Worm (Caenorhabditis elegans): ENCODE data around the gene Y40H7A.10.

Y40H7A.10 gene

ce11 chrIV:15210482-15210881, 4.9 kb downstream of the Y40H7A.10 start:
- TF ChIP-seq cog-1 (tag; optimal IDR thresholded peaks at IDR 0.05), result no peak
- TF ChIP-seq med-1 (GFP tag; optimal IDR thresholded peaks at IDR 0.05; ENCODE audit: insufficient read depth), result no peak
- no peak for TF ChIP-seq tab-1 (GFP tag; IDR thresholded peaks at IDR 0.05)
- TF ChIP-seq ref-1 (GFP tag; conservative IDR thresholded peaks at IDR 0.05), result no peak
- no peak for TF ChIP-seq T22C8.4 (GFP tag; IDR thresholded peaks at IDR 0.05)
- no peak for TF ChIP-seq klf-2 (GFP tag; conservative IDR thresholded peaks at IDR 0.05)
- TF ChIP-seq ztf-23 (GFP tag; IDR thresholded peaks at IDR 0.05), result no peak
- no peak for TF ChIP-seq ztf-29 (GFP tag; IDR thresholded peaks at IDR 0.05)
- no peak for TF ChIP-seq flt-1 (GFP tag; IDR thresholded peaks at IDR 0.05)

ce11 chrIV:15206649-15207048, 8.7 kb downstream of the Y40H7A.10 start:
- TF ChIP-seq ztf-23 (GFP tag; IDR thresholded peaks at IDR 0.05) (no peak), ztf-29 (GFP tag; IDR thresholded peaks at IDR 0.05) (no peak), med-1 (GFP tag; optimal IDR thresholded peaks at IDR 0.05; ENCODE audit: insufficient read depth) (no peak), cog-1 (tag; optimal IDR thresholded peaks at IDR 0.05) (no peak), flt-1 (GFP tag; IDR thresholded peaks at IDR 0.05) (no peak), klf-2 (GFP tag; conservative IDR thresholded peaks at IDR 0.05) (no peak), tab-1 (GFP tag; IDR thresholded peaks at IDR 0.05) (no peak), T22C8.4 (GFP tag; IDR thresholded peaks at IDR 0.05) (no peak), ref-1 (GFP tag; conservative IDR thresholded peaks at IDR 0.05) (no peak)

- TF ChIP-seq ztf-23 (GFP tag; IDR thresholded peaks at IDR 0.05) (no peak), ref-1 (GFP tag; conservative IDR thresholded peaks at IDR 0.05) (no peak), T22C8.4 (GFP tag; IDR thresholded peaks at IDR 0.05) (no peak), flt-1 (GFP tag; IDR thresholded peaks at IDR 0.05) (no peak), klf-2 (GFP tag; conservative IDR thresholded peaks at IDR 0.05) (no peak), ztf-29 (GFP tag; IDR thresholded peaks at IDR 0.05) (no peak), med-1 (GFP tag; optimal IDR thresholded peaks at IDR 0.05; ENCODE audit: insufficient read depth) (no peak), cog-1 (tag; optimal IDR thresholded peaks at IDR 0.05) (no peak), tab-1 (GFP tag; IDR thresholded peaks at IDR 0.05) (no peak)
These were observed 12.5 kb downstream of the Y40H7A.10 start, which contains the start of gene sra-30 for ce11 chrIV:15202923-15203322. sra-30 (minus strand) TSS chrIV:15203023.

ce11 chrIV:15189450-15189849, 25.9 kb downstream of the Y40H7A.10 start:
- TF ChIP-seq tab-1 (GFP tag; IDR thresholded peaks at IDR 0.05) (peak; percentile 75; the same call in 1 of the 2 replicates), flt-1 (GFP tag; IDR thresholded peaks at IDR 0.05) (peak; percentile 41), ztf-23 (GFP tag; IDR thresholded peaks at IDR 0.05) (peak; percentile 80), klf-2 (GFP tag; conservative IDR thresholded peaks at IDR 0.05) (peak; percentile 69)

ce11 chrIV:15188298-15188883, 27.0 kb downstream of the Y40H7A.10 start:
- TF ChIP-seq klf-2 (GFP tag; conservative IDR thresholded peaks at IDR 0.05), result 0 out of 2 replicates have a peak, but pooled peaks have one; percentile 70

ce11 chrIV:15187517-15188181, 27.7 kb downstream of the Y40H7A.10 start:
- TF ChIP-seq ref-1 (GFP tag; conservative IDR thresholded peaks at IDR 0.05) (no peak), tab-1 (GFP tag; IDR thresholded peaks at IDR 0.05) (no peak), med-1 (GFP tag; optimal IDR thresholded peaks at IDR 0.05; ENCODE audit: insufficient read depth) (no peak), ztf-29 (GFP tag; IDR thresholded peaks at IDR 0.05) (no peak), T22C8.4 (GFP tag; IDR thresholded peaks at IDR 0.05) (no peak), cog-1 (tag; optimal IDR thresholded peaks at IDR 0.05) (no peak), klf-2 (GFP tag; conservative IDR thresholded peaks at IDR 0.05) (no peak), flt-1 (GFP tag; IDR thresholded peaks at IDR 0.05) (no peak), ztf-23 (GFP tag; IDR thresholded peaks at IDR 0.05) (no peak)

- TF ChIP-seq tab-1 (GFP tag; IDR thresholded peaks at IDR 0.05) (no peak), T22C8.4 (GFP tag; IDR thresholded peaks at IDR 0.05) (no peak), med-1 (GFP tag; optimal IDR thresholded peaks at IDR 0.05; ENCODE audit: insufficient read depth) (no peak), ztf-23 (GFP tag; IDR thresholded peaks at IDR 0.05) (no peak), flt-1 (GFP tag; IDR thresholded peaks at IDR 0.05) (no peak), cog-1 (tag; optimal IDR thresholded peaks at IDR 0.05) (no peak), ref-1 (GFP tag; conservative IDR thresholded peaks at IDR 0.05) (no peak), ztf-29 (GFP tag; IDR thresholded peaks at IDR 0.05) (no peak), klf-2 (GFP tag; conservative IDR thresholded peaks at IDR 0.05) (no peak)
These were observed 35.8 kb downstream of the Y40H7A.10 start, which contains the start of gene srd-23 for ce11 chrIV:15179615-15180014. srd-23 (plus strand) TSS chrIV:15179915.

- TF ChIP-seq klf-2 (GFP tag; conservative IDR thresholded peaks at IDR 0.05) (no peak), cog-1 (tag; optimal IDR thresholded peaks at IDR 0.05) (no peak), flt-1 (GFP tag; IDR thresholded peaks at IDR 0.05) (no peak), T22C8.4 (GFP tag; IDR thresholded peaks at IDR 0.05) (no peak), ztf-29 (GFP tag; IDR thresholded peaks at IDR 0.05) (no peak), med-1 (GFP tag; optimal IDR thresholded peaks at IDR 0.05; ENCODE audit: insufficient read depth) (no peak), tab-1 (GFP tag; IDR thresholded peaks at IDR 0.05) (no peak)
These were observed 39.8 kb downstream of the Y40H7A.10 start, which contains the start of gene Y40H7A.4 for ce11 chrIV:15175487-15176128. Y40H7A.4 (minus strand) TSS chrIV:15175537.

ce11 chrIV:15168442-15168841, 47.0 kb downstream of the Y40H7A.10 start:
- TF ChIP-seq klf-2 (GFP tag; conservative IDR thresholded peaks at IDR 0.05), result no peak
- no peak for TF ChIP-seq cog-1 (tag; optimal IDR thresholded peaks at IDR 0.05)
- no peak for TF ChIP-seq ztf-23 (GFP tag; IDR thresholded peaks at IDR 0.05)
- no peak for TF ChIP-seq med-1 (GFP tag; optimal IDR thresholded peaks at IDR 0.05; ENCODE audit: insufficient read depth)
- TF ChIP-seq ref-1 (GFP tag; conservative IDR thresholded peaks at IDR 0.05), result no peak
- TF ChIP-seq T22C8.4 (GFP tag; IDR thresholded peaks at IDR 0.05), result no peak
- no peak for TF ChIP-seq flt-1 (GFP tag; IDR thresholded peaks at IDR 0.05)
- no peak for TF ChIP-seq tab-1 (GFP tag; IDR thresholded peaks at IDR 0.05)
